Fruit fly (Drosophila melanogaster): Measurements from ENCODE around the gene yellow-e2.

yellow-e2 gene

dm6 chr3R:13397535-13397934, 9.3 kb downstream of the yellow-e2 start, which contains the start of gene CG14377:
Gene CG14377 (plus strand): TSS chr3R:13397835.
- TF ChIP-seq usp (GFP tag; optimal IDR thresholded peaks at IDR 0.05) = no peak

- no peak for TF ChIP-seq EcR (GFP tag; optimal IDR thresholded peaks at IDR 0.05)
- TF ChIP-seq Dll (optimal IDR thresholded peaks at IDR 0.05) = no peak
- TF ChIP-seq psq (optimal IDR thresholded peaks at IDR 0.05) = no peak
- no peak for TF ChIP-seq CG8478 (optimal IDR thresholded peaks at IDR 0.05)
- no peak for TF ChIP-seq pan (optimal IDR thresholded peaks at IDR 0.05)
- no peak for TF ChIP-seq usp (GFP tag; optimal IDR thresholded peaks at IDR 0.05)
These were observed 9.8 kb downstream of the yellow-e2 start, which contains the start of gene CG14374 for dm6 chr3R:13397040-13397439. Gene CG14374 (minus strand): TSS chr3R:13397140.

dm6 chr3R:13395133-13395532, 11.7 kb downstream of the yellow-e2 start, which contains the start of gene CCHa2:
Gene CCHa2 (minus strand): TSS chr3R:13395197.
- no peak for TF ChIP-seq EcR (GFP tag; optimal IDR thresholded peaks at IDR 0.05)
- TF ChIP-seq psq (optimal IDR thresholded peaks at IDR 0.05) = no peak
- TF ChIP-seq usp (GFP tag; optimal IDR thresholded peaks at IDR 0.05) = no peak

- TF ChIP-seq pan (optimal IDR thresholded peaks at IDR 0.05) = no peak
- no peak for TF ChIP-seq usp (GFP tag; optimal IDR thresholded peaks at IDR 0.05)
- no peak for TF ChIP-seq Dll (optimal IDR thresholded peaks at IDR 0.05)
- no peak for TF ChIP-seq EcR (GFP tag; optimal IDR thresholded peaks at IDR 0.05)
- no peak for TF ChIP-seq psq (optimal IDR thresholded peaks at IDR 0.05)
- TF ChIP-seq CG8478 (optimal IDR thresholded peaks at IDR 0.05) = no peak
These were observed 13.8 kb downstream of the yellow-e2 start for dm6 chr3R:13393009-13393408.

- TF ChIP-seq EcR (GFP tag; optimal IDR thresholded peaks at IDR 0.05) (no peak), Dll (optimal IDR thresholded peaks at IDR 0.05) (no peak), pan (optimal IDR thresholded peaks at IDR 0.05) (no peak), psq (optimal IDR thresholded peaks at IDR 0.05) (no peak), CG8478 (optimal IDR thresholded peaks at IDR 0.05) (no peak), usp (GFP tag; optimal IDR thresholded peaks at IDR 0.05) (no peak)
These were observed 16.3 kb downstream of the yellow-e2 start for dm6 chr3R:13390490-13390889.

dm6 chr3R:13388160-13388870, 18.5 kb downstream of the yellow-e2 start, which contains the start of gene CG9799:
Gene CG9799 (minus strand): TSS chr3R:13388709.
- no peak for TF ChIP-seq usp (GFP tag; optimal IDR thresholded peaks at IDR 0.05)

dm6 chr3R:13385105-13385504, 21.7 kb downstream of the yellow-e2 start:
- TF ChIP-seq pan (optimal IDR thresholded peaks at IDR 0.05) (no peak), CG8478 (optimal IDR thresholded peaks at IDR 0.05) (no peak), usp (GFP tag; optimal IDR thresholded peaks at IDR 0.05) (no peak), Dll (optimal IDR thresholded peaks at IDR 0.05) (no peak), psq (optimal IDR thresholded peaks at IDR 0.05) (no peak), EcR (GFP tag; optimal IDR thresholded peaks at IDR 0.05) (no peak)

dm6 chr3R:13382656-13383142, 24.1 kb downstream of the yellow-e2 start:
- no peak for TF ChIP-seq psq (optimal IDR thresholded peaks at IDR 0.05)

dm6 chr3R:13381744-13382435, 24.9 kb downstream of the yellow-e2 start, which contains the start of the genes mRpS21 and Droj2:
Gene mRpS21 (minus strand): TSS chr3R:13381809.
Gene Droj2 (plus strand): TSS chr3R:13382106.
- TF ChIP-seq psq (optimal IDR thresholded peaks at IDR 0.05) (no peak), CG8478 (optimal IDR thresholded peaks at IDR 0.05) (no peak), Dll (optimal IDR thresholded peaks at IDR 0.05) (no peak)

dm6 chr3R:13379675-13380074, 27.1 kb downstream of the yellow-e2 start, which contains the start of the genes CG9813 and CG8870:
Gene CG9813 (minus strand): TSS chr3R:13379775.
Gene CG8870 (plus strand): TSS chr3R:13379842.
- TF ChIP-seq Dll (optimal IDR thresholded peaks at IDR 0.05) = no peak
- no peak for TF ChIP-seq pan (optimal IDR thresholded peaks at IDR 0.05)
- no peak for TF ChIP-seq CG8478 (optimal IDR thresholded peaks at IDR 0.05)
- no peak for TF ChIP-seq psq (optimal IDR thresholded peaks at IDR 0.05)
- no peak for TF ChIP-seq EcR (GFP tag; optimal IDR thresholded peaks at IDR 0.05)
- no peak for TF ChIP-seq usp (GFP tag; optimal IDR thresholded peaks at IDR 0.05)

- TF ChIP-seq Dll (optimal IDR thresholded peaks at IDR 0.05) (no peak), psq (optimal IDR thresholded peaks at IDR 0.05) (no peak), EcR (GFP tag; optimal IDR thresholded peaks at IDR 0.05) (no peak), pan (optimal IDR thresholded peaks at IDR 0.05) (no peak), usp (GFP tag; optimal IDR thresholded peaks at IDR 0.05) (no peak), CG8478 (optimal IDR thresholded peaks at IDR 0.05) (no peak)
These were observed 31.9 kb downstream of the yellow-e2 start for dm6 chr3R:13374913-13375312.

dm6 chr3R:13371840-13372680, 34.7 kb downstream of the yellow-e2 start, which contains the start of the genes Lip3 and CG34309:
Gene Lip3 (minus strand): TSS chr3R:13371904.
Gene CG34309 (plus strand): TSS chr3R:13372630.
- TF ChIP-seq pan (optimal IDR thresholded peaks at IDR 0.05) (peak; percentile 53), CG8478 (optimal IDR thresholded peaks at IDR 0.05) (no peak), psq (optimal IDR thresholded peaks at IDR 0.05) (no peak)
